Fruit fly (Drosophila melanogaster) whole organism, larva: Measurements from ENCODE around the gene fig.

ENCODE experiments used
- noc ChIP-seq: fragments of 200-800 bp; sonication (Bioruptor generic); optimal IDR thresholded peaks from 3 replicates; lab custom pipeline; 2019; ENCODE audit warnings: missing biosample characterization, mild to moderate bottlenecking, missing genetic modification characterization, moderate library complexity

The fig gene

DNA sequence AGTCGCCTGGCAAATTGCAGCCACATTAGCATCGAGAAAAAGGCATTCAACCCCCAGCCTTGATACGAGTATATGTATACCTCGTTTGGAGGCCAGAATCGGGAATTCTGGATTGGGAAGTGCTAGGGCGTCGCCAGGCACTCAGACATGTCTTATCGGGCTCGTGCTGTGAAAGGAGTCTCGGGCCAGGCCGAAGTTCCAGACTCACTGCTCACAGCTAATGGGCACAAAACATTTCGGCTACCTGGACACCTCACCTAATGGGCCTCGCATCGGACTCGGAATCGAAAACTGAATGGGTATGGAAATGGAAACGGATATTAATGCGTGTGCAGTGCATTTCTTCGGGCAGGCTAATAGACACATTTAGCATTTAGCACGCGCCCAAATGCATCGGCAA, 9.3 kb downstream of the fig start:
- TF ChIP-seq noc (tag; lab: Kevin White, UChicago) = no peak

DNA sequence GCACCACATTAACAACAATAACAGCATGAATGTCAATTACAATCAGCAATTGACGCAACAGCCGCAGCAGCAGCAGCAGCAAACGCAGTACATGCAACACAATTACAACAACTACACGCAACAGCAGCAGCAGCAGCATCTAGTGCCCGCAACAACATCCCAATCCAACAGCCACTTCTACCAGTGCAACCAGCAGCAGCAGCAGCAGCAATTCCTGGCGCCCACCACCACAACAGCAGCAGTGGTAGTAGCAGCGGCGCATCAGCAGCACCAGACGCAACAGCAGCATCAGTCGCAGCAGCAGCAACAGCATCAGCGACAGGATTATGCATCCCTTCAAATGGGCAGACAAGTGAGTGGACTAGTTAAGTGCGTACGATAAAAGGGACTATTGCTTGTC, 13.0 kb downstream of the fig start:
- no peak for TF ChIP-seq noc (tag; lab: Kevin White, UChicago)

DNA sequence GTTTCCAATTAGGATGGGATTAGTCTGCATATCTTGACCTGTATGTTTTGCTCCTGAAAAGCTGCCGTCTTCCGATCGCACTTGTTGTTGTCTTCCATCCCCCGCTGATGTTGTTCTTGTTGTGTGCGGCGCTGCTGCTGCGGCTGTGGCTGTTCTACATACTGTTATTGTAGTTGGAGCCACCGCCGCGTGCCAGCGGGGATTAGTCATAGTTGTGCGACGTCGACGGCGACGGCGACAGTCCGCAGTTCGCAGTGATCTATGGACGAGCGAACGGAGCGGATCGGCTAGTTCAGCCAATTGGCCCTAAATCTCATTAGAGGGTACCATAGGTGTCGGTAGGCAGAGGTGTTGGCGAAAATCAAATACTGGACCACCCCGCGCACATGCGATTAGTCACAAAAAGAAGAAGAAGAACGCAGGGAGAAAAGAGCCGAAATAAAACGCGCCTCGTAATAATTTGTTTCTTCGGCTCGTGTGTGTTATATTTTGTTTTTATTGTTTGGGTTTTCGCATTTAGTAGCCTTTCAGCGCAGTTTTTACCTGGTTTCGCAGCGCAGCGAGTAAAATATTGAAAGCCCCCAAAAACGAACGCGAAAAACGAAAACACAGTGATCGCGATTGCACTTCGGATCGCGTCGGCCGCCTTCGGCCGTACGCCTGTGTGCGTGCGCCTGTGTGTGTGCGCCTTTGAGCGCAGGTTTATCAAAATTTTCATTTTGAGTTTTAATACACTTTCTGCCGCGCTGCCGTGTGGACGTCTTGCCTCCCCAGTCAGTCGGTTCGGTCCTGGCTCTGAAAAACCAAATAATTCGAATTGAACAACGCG, 14.8 kb downstream of the fig start, which contains the start of gene kay:
Gene kay (plus strand): TSS at position 729 of the 829 bp plus-strand sequence.
- no peak for TF ChIP-seq noc (tag; lab: Kevin White, UChicago)

DNA sequence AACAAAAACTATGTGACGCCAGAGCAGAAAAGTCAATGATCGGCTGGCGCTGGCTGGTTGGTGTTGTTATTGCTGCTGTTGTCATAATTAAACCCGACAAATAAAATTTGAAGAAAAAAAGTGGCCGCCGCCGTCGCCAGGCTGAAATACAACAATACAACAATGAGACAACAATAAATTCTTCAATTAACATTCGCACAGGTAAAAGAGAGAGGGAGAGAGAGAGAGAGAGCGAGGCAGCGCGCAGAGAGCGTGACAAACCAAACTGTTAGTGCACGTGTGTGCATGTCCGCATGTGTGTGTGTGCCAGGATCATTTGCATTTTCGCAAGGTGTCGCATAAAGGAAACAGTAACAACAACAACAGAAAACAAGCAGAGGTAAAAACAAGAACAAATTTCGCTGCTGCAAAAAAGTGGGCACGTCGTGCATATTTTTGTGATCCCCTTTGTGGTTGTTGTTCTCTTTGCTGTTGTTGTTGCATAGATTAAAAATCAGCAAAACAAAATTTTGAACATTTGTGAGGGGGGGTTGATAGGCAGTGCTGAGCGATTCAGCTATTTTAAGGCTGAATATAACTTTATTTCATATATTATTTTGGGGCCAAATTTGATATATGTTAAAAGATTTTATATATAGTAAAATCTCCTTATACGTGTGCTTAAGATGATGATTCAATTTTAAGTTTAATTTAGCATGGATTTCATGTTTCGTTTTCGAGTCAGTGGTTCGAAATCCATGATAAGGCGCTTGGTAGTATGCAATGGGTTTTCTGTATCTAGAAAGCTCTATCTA, 15.8 kb downstream of the fig start:
- TF ChIP-seq noc (tag; lab: Kevin White, UChicago) = no peak

DNA sequence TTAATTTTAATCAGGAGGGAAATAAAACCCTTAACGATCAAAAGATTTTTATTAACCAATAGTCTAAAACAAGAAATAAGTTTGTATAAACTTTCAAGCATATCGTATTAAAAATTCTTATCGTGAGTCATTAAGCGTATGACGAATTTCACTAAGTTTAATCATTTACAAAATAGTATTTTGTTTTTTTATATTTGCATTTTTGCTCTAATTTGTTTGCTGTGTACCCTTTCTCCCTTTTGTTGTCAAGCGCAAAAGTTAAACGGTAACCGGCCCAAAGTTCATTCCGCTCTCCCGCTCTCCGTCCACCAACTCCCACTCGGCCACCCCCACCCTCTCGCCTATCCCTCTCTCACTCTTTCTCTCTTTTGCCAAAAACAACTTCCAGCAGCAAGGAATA, 16.4 kb downstream of the fig start:
- TF ChIP-seq noc (tag; lab: Kevin White, UChicago) = no peak

DNA sequence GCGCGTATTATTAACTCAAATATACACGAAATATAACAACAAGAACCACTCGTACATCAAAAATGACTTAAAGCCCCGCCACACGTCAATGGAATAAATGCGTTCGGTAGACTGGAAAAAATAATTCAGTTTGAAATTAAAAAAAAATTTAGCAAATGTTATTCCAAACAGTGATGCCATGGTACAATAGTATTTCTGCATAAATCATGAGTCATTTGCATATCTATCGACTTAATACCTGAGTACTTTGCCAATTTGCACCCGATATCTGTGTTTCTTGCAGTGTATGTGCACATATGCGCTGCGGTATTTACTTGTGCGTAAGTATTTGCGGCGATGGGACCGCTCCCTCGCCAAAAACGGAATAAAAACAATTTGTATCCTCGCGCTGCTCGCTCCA, 17.1 kb downstream of the fig start:
- no peak for TF ChIP-seq noc (tag; lab: Kevin White, UChicago)

DNA sequence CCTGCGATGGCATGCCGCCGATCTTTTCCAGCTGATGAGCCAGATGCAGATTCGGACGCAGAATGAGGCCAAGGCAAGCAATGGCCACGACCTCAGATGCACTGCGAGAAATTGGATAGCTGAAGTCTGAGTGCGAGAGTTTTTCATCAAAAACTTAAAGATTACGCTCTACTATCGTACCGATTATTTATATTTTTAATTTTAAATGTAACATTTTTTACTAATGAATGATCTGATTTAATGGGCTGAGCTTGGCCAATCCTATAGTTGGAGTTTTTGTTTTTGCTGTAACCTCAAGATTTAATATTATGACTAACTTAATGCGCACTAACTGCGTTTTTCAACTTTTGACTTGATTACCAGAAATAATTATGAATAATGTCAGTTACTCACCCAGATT, 18.0 kb downstream of the fig start:
- TF ChIP-seq noc (tag; lab: Kevin White, UChicago) = no peak

DNA sequence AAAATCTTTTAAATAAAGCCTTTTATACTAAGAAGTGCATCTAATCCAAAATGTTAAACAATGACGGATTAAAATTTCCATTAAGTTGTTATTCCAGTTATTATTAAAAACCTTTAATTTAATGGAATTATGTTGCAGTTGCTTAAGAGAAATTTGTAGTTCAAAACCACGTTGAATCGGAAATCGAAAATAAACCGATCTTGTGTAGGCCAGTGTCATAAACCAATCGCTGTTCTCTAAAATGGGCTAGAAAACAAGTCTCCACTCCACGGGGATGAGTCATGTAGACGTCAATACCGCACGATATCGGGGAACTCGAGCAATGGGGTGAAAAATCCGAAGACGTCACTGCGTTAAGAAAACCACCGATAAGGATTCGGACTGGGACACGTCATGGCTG, 18.7 kb downstream of the fig start:
- TF ChIP-seq noc (tag; lab: Kevin White, UChicago) = no peak

DNA sequence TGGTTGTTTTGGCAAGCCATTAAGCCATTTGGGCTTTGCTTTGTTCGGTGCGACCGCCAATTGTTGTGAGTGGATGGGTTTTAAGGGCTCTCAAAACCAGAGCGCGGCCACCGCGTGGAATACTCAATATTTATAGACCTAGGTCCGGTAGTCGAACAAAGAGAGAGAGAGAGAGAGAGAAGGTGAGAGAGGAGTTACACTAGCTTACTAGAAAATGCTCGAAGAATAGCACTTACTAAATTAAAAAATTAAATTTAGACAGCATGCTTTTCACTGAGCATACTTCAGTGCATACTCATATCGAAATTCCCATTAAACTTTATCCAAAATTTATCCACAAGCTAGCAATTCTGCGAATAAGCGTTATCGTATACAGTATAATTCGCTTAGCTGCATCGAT, 20.2 kb downstream of the fig start:
- TF ChIP-seq noc (tag; lab: Kevin White, UChicago) = no peak

DNA sequence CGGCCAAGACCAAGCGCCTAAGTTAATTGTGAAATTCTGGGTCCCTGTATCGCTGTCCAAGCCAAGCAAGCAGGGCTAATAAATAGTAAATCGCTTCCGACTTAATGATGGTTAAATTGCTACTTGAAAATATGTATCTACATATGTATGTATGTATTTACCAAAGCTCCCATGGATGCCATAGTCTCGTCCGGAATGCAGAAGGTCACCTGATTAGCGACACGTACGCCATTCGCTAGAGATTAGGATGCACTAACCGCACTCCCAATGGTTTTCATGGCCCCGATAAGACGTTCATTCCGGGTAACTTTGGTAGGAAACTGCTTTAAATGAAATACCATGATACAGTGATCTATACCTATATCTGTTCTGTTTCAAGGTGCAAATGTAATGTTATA, 21.5 kb downstream of the fig start:
- no peak for TF ChIP-seq noc (tag; lab: Kevin White, UChicago)

DNA sequence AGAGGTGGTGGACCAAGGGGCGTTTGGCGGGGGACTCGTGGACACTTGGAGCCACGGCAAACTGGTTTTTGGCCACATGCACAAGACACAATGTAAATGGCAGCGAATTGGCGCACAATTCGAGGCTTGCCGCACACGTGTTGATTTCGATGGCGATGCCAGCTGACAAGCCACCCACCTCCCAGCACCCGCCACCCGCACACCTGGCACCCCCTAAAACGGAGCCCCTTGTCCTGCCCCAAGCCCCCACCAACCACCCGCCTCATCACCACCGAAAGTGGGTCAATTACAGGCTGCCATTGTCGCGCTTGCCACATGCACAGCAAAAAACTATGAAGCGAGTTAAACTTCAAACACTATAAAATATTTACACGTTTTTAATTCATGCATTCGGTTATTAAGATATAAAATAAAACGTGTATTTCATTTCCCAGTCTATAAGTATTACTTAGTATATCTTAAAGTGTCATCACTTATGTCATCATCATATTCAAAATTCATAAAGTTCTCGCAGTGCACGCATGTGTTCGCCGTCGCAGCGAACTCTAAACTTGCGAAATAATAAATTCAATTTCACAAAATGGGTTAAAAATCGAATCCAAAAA, 22.0 kb downstream of the fig start:
- TF ChIP-seq noc (tag; lab: Kevin White, UChicago) = no peak

DNA sequence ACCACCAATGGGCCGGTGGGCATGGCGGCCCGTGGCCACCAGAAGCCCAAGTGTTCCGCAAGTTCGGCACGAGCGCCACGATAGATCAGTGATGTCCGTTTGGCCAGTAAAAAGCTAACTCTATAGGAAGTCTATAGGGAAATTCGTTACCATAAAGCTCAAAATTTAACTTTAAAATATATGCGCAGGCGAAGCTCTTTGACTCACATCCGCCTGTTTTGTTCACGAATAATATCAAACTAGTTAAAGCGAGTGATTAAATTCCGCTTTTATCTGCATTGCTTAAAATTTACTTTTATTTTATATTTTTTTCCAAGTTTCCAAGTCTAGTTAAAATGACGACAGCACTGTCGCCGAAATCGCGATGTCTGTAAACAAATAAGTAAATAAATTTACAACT, 22.6 kb downstream of the fig start:
- no peak for TF ChIP-seq noc (tag; lab: Kevin White, UChicago)

DNA sequence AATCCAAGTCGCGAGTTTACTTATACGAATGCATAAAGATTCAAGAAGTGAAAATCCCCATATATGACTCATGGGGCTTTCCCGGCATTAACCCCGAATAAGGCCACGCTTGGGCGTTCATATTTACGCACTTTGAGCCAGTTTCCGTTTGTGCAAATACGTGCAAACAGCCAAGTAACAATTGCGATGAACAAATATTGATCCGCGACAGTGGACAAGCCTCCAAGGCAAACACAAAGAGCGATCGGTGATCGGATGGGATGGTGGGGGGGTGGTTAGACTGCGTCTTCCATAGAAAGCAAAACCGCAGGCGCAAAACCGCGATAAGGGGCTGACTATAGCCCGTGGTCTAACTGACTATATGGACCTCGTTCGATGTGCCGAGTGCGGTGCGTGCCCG, 23.0 kb downstream of the fig start:
- no peak for TF ChIP-seq noc (tag; lab: Kevin White, UChicago)

DNA sequence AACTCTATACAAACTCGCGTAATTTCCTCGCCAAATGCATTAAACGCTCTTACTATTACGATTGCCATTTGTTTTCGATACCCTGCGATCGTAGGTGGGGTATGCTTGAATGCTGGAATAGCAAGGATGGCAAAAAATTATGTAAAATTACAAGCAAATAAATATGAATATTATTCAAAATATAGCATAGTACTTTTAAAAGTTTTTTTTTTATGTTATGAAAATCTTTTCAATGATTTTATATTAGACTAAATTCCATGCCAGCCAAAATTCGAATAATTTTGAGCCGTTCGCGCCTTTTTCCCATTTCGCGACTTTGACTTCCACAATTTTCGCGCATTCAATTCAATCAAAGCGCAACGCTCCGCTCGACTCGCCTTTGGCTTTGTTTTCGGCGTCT, 24.1 kb downstream of the fig start:
- TF ChIP-seq noc (tag; lab: Kevin White, UChicago) = no peak

DNA sequence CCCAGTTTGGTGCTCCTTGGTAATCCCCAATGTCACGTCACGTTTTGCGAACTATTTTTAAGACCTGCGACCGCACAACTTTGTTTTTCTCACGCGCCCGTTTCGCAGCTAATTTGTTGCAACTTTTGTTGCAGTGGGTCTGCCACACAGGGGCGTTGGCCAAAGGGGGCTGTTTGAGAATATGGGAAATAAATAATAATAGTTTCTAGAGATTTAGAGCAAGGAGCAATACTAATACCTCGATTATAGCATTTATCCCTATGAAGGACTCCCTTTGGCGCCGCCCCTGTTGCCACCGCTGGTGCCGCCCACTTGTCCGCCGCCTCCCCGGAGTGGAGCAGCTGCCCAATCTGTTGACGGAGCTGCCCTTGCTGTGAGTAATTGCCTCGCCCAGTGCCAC, 25.0 kb downstream of the fig start:
- no peak for TF ChIP-seq noc (tag; lab: Kevin White, UChicago)

DNA sequence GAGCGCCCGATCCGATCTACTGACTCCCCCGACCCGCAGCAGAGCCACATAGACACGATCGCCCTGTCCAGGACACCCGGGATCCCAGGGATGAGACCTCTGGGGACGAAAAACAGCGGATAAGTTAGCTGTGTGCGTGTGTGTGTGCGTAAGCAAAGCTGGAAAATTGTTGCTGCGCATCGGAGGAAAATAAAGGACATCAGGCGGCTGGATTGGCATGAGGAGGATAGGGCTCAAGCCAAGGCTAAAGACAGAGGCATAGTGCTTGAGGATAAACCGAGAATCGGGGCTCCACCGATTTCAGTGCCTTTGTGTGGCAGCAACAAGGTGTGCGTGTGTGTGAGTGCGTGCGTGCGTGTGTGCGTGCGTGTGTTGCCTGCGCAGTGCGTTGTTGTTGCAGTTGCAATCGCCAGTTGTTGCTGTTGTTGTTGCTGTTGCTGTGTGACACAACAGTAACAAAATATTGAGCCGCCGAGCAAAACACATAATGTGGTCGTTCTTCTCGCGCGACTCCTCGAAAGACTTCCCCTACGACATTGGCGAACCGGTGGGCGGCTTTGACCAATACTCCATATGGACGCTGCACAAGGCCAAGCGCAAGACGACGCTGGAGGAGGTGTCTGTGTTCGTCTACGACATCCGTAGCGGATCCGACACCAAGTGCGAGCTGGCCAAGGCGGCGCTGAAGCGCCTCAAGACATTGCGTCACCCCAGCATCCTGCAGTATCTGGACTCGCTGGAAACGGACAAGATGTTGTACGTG, 30.8 kb downstream of the fig start:
- no peak for TF ChIP-seq noc (tag; lab: Kevin White, UChicago)
